Fruit fly (Drosophila melanogaster) whole organism, adult: ENCODE measurements around the gene Gr10a.

Source experiments
- CG14711 ChIP-seq: fragments of 200-800 bp; sonication (Bioruptor generic); optimal IDR thresholded peaks from 2 replicates; lab custom pipeline; 2018; ENCODE audit warnings: missing biosample characterization, mild to moderate bottlenecking, missing genetic modification characterization, moderate library complexity
- CG1620 ChIP-seq: fragments of 200-800 bp; sonication (Bioruptor generic); optimal IDR thresholded peaks from 2 replicates; lab custom pipeline; 2016; ENCODE audit warnings: missing biosample characterization, missing genetic modification characterization
- CG33017 ChIP-seq: fragments of 200-800 bp; sonication (Bioruptor generic); optimal IDR thresholded peaks from 2 replicates; lab custom pipeline; 2018; ENCODE audit warnings: missing biosample characterization, mild to moderate bottlenecking, missing genetic modification characterization, moderate library complexity
- CG7045 ChIP-seq: fragments of 200-800 bp; sonication (Bioruptor generic); optimal IDR thresholded peaks from 2 replicates; lab custom pipeline; 2017; ENCODE audit warnings: missing biosample characterization, mild to moderate bottlenecking, missing genetic modification characterization
- CG7101 ChIP-seq: fragments of 200-800 bp; sonication (Bioruptor generic); optimal IDR thresholded peaks from 2 replicates; lab custom pipeline; 2018; ENCODE audit warnings: missing biosample characterization, mild to moderate bottlenecking, missing genetic modification characterization, moderate library complexity
- Clk ChIP-seq: fragments of 200-800 bp; sonication (Bioruptor generic); optimal IDR thresholded peaks from 2 replicates; lab custom pipeline; 2017; ENCODE audit warnings: missing biosample characterization, missing genetic modification characterization
- Hr96 ChIP-seq: fragments of 200-800 bp; sonication (Bioruptor generic); optimal IDR thresholded peaks from 2 replicates; lab custom pipeline; 2016; ENCODE audit warnings: missing biosample characterization, missing genetic modification characterization
- bab1 ChIP-seq: fragments of 200-800 bp; sonication (Bioruptor generic); optimal IDR thresholded peaks from 3 replicates; lab custom pipeline; 2019; ENCODE audit warnings: missing biosample characterization, mild to moderate bottlenecking, missing genetic modification characterization, moderate library complexity
- cnc ChIP-seq, 2 experiments: fragments of >200 bp; optimal IDR thresholded peaks; 2 replicates each; lab custom pipeline; 2017
- kay ChIP-seq: fragments of 200-800 bp; sonication (Bioruptor generic); peaks from one replicate; lab custom pipeline; 2016; ENCODE audit warnings: missing biosample characterization, missing genetic modification characterization, borderline replicate concordance

dm6 chrX:11427282-11427689 lies 10.1 kb upstream of the Gr10a start:
- no peak for TF ChIP-seq CG33017 (tag; lab: Kevin White, UChicago)
- TF ChIP-seq kay (GFP tag; lab: Kevin White, UChicago), result peak; percentile 69
- TF ChIP-seq CG7045, result peak; percentile 31
- TF ChIP-seq CG1620 (GFP tag; lab: Kevin White, UChicago), result peak; percentile 42
- no peak for TF ChIP-seq cnc (optimal IDR thresholded peaks at IDR 0.05; lab: Kevin White, UChicago)
- peak; percentile 41 for TF ChIP-seq CG14711 (tag; lab: Kevin White, UChicago)
- peak; percentile 72 for TF ChIP-seq CG7101 (tag; lab: Kevin White, UChicago)
- no peak for TF ChIP-seq bab1 (GFP tag; lab: Kevin White, UChicago)
- TF ChIP-seq Clk (GFP tag; lab: Kevin White, UChicago), result peak; percentile 3
- no peak for TF ChIP-seq Hr96 (GFP tag; lab: Kevin White, UChicago)
